Worm (Caenorhabditis elegans) whole organism, L4 larva: ENCODE results near the gene C50H2.7.
A peak's percentile ranks its signal among the peaks of the same experiment; 100 is the strongest.

Source experiments
- R02D3.7 ChIP-seq: fragments of 150-350 bp; sonication (generic microtip); optimal IDR thresholded peaks from 3 replicates; lab custom pipeline; 2014; ENCODE audit warnings: missing biosample characterization, missing genetic modification characterization
- Y75B8A.6 ChIP-seq: fragments of 200-800 bp; sonication (Bioruptor generic); IDR thresholded peaks from 2 replicates; pipeline ENCODE4 v1.3.6; 2022; ENCODE audit warnings: missing genetic modification reagents, missing genetic modification characterization, missing compliant biosample characterization
- aha-1 ChIP-seq: fragments of 150-350 bp; peaks from one replicate; lab custom pipeline; 2014; ENCODE audit warnings: missing biosample characterization, missing genetic modification characterization
- aly-2 ChIP-seq: sonication (generic microtip); optimal IDR thresholded peaks from 2 replicates; lab custom pipeline; 2018; ENCODE audit warnings: missing biosample characterization, missing genetic modification characterization
- ceh-44 ChIP-seq: fragments of 200-800 bp; sonication (Bioruptor generic); IDR thresholded peaks from 2 replicates; pipeline ENCODE4 v1.3.6; 2022; ENCODE audit warnings: missing genetic modification reagents, missing genetic modification characterization, missing compliant biosample characterization
- ces-1 ChIP-seq: fragments of 150-350 bp; sonication (generic microtip); optimal IDR thresholded peaks from 4 replicates; lab custom pipeline; 2014; ENCODE audit warnings: missing biosample characterization, missing genetic modification reagents, missing genetic modification characterization
- cey-2 ChIP-seq: sonication (generic microtip); optimal IDR thresholded peaks from 3 replicates; lab custom pipeline; 2017; ENCODE audit warnings: missing genetic modification characterization, mild to moderate bottlenecking, missing compliant biosample characterization, antibody characterized with exemption, borderline replicate concordance; ENCODE audit not compliant: insufficient read depth
- ctbp-1 ChIP-seq: fragments of 200-800 bp; sonication (Bioruptor generic); IDR thresholded peaks from 2 replicates; pipeline ENCODE4 v1.3.6; 2022; ENCODE audit warnings: missing genetic modification reagents, missing genetic modification characterization, missing compliant biosample characterization
- daf-8 ChIP-seq: fragments of 200-800 bp; sonication (Bioruptor generic); IDR thresholded peaks from 2 replicates; pipeline ENCODE4 v1.3.6; 2022; ENCODE audit warnings: missing genetic modification characterization, missing compliant biosample characterization
- dmd-6 ChIP-seq: fragments of 200-800 bp; sonication (Bioruptor generic); IDR thresholded peaks from 2 replicates; pipeline ENCODE4 v1.3.6; 2022; ENCODE audit warnings: missing genetic modification reagents, missing genetic modification characterization, missing compliant biosample characterization
- dpl-1 ChIP-seq: fragments of 150-350 bp; optimal IDR thresholded peaks from 2 replicates; lab custom pipeline; 2014; ENCODE audit warnings: missing biosample characterization, missing genetic modification reagents, missing genetic modification characterization
- duxl-1 ChIP-seq: sonication (generic microtip); optimal IDR thresholded peaks from 2 replicates; lab custom pipeline; 2016; ENCODE audit warnings: mild to moderate bottlenecking, missing genetic modification characterization, moderate library complexity, missing compliant biosample characterization; ENCODE audit not compliant: poor library complexity
- fkh-10 ChIP-seq: fragments of 150-350 bp; optimal IDR thresholded peaks from 2 replicates; lab custom pipeline; 2014; ENCODE audit warnings: missing biosample characterization, missing genetic modification reagents, missing genetic modification characterization
- fos-1 ChIP-seq: fragments of 150-350 bp; optimal IDR thresholded peaks from 2 replicates; lab custom pipeline; 2014; ENCODE audit warnings: missing biosample characterization, missing genetic modification characterization
- gei-8 ChIP-seq: fragments of 200-800 bp; sonication (Bioruptor generic); optimal IDR thresholded peaks from 2 replicates; lab custom pipeline; 2018; ENCODE audit warnings: mild to moderate bottlenecking, missing genetic modification characterization, missing compliant biosample characterization
- hif-1 ChIP-seq, 2 experiments: sonication (generic microtip); optimal IDR thresholded peaks; 2 replicates each; lab custom pipeline; 2016 to 2017; ENCODE audit warnings: missing compliant biosample characterization in 2 of 2, missing genetic modification characterization in 2 of 2, missing genetic modification reagents in 2 of 2, missing genotype in 2 of 2, mild to moderate bottlenecking in 1 of 2
- hlh-11 ChIP-seq: fragments of 200-800 bp; sonication (Bioruptor generic); optimal IDR thresholded peaks from 2 replicates; lab custom pipeline; 2018; ENCODE audit warnings: mild to moderate bottlenecking, missing genetic modification characterization, missing compliant biosample characterization
- hlh-30 ChIP-seq: sonication (generic microtip); optimal IDR thresholded peaks from 2 replicates; lab custom pipeline; 2017; ENCODE audit warnings: antibody characterized with exemption, mild to moderate bottlenecking, missing genetic modification characterization, missing compliant biosample characterization; ENCODE audit not compliant: insufficient read depth
- lin-39 ChIP-seq: fragments of 150-350 bp; optimal IDR thresholded peaks from 2 replicates; lab custom pipeline; 2014; ENCODE audit warnings: missing biosample characterization, missing genetic modification reagents, missing genetic modification characterization
- mdl-1 ChIP-seq, 2 experiments: fragments of 150-350 bp in 1 of 2; sonication (generic microtip) in 1 of 2; optimal IDR thresholded peaks; 2 replicates each; lab custom pipeline; 2014 to 2017; ENCODE audit warnings: missing biosample characterization in 2 of 2, missing genetic modification characterization in 2 of 2
- mep-1 ChIP-seq: fragments of 150-350 bp; sonication (generic microtip); optimal IDR thresholded peaks from 3 replicates; lab custom pipeline; 2014; ENCODE audit warnings: missing biosample characterization, missing genetic modification characterization
- nhr-28 ChIP-seq: fragments of 150-350 bp; optimal IDR thresholded peaks from 2 replicates; lab custom pipeline; 2014; ENCODE audit warnings: missing biosample characterization, missing genetic modification characterization
- nhr-77 ChIP-seq: fragments of 150-350 bp; optimal IDR thresholded peaks from 2 replicates; lab custom pipeline; 2014; ENCODE audit warnings: missing biosample characterization, missing genetic modification characterization
- pha-4 ChIP-seq, 2 experiments: fragments of 150-350 bp in 1 of 2; fragments of 200-800 bp in 1 of 2; sonication (Bioruptor generic) in 1 of 2; IDR thresholded peaks in 1 of 2; optimal IDR thresholded peaks in 1 of 2; 2 replicates each; pipeline versions ENCODE4 v1.3.6 to Lab custom; 2014 to 2022; ENCODE audit warnings: missing genetic modification characterization in 2 of 2, missing genetic modification reagents in 2 of 2, missing biosample characterization in 1 of 2, missing compliant biosample characterization in 1 of 2
- php-3 ChIP-seq: fragments of 200-800 bp; sonication (Bioruptor generic); IDR thresholded peaks from 2 replicates; pipeline ENCODE4 v1.3.6; 2022; ENCODE audit warnings: missing genetic modification reagents, missing genetic modification characterization, missing compliant biosample characterization
- pqm-1 ChIP-seq: sonication (generic microtip); optimal IDR thresholded peaks from 2 replicates; lab custom pipeline; 2017; ENCODE audit warnings: missing biosample characterization, missing genetic modification characterization
- snpc-1.2 ChIP-seq: fragments of 200-800 bp; sonication (Bioruptor generic); IDR thresholded peaks from 2 replicates; pipeline ENCODE4 v1.3.6; 2022; ENCODE audit warnings: missing genetic modification reagents, missing genetic modification characterization, missing compliant biosample characterization
- snpc-4 ChIP-seq: fragments of 150-350 bp; optimal IDR thresholded peaks from 2 replicates; lab custom pipeline; 2014; ENCODE audit warnings: missing biosample characterization, missing genetic modification characterization
- unc-62 ChIP-seq, 3 experiments: fragments of 150-350 bp in 1 of 3; sonication (generic microtip); optimal IDR thresholded peaks in 2 of 3; peaks in 1 of 3; 1 replicate in 1 of 3; 2 replicates in 2 of 3; lab custom pipeline; 2014 to 2017; ENCODE audit warnings: missing biosample characterization in 3 of 3, missing genetic modification characterization in 3 of 3, missing genetic modification reagents in 3 of 3, missing genotype in 1 of 3
- vab-7 ChIP-seq: fragments of 200-800 bp; sonication (Bioruptor generic); IDR thresholded peaks from 2 replicates; pipeline ENCODE4 v1.3.6; 2022; ENCODE audit warnings: missing genetic modification reagents, missing genetic modification characterization, missing compliant biosample characterization
- zag-1 ChIP-seq: fragments of 150-350 bp; optimal IDR thresholded peaks from 2 replicates; lab custom pipeline; 2014; ENCODE audit warnings: missing biosample characterization, missing genetic modification characterization

The C50H2.7 gene

DNA sequence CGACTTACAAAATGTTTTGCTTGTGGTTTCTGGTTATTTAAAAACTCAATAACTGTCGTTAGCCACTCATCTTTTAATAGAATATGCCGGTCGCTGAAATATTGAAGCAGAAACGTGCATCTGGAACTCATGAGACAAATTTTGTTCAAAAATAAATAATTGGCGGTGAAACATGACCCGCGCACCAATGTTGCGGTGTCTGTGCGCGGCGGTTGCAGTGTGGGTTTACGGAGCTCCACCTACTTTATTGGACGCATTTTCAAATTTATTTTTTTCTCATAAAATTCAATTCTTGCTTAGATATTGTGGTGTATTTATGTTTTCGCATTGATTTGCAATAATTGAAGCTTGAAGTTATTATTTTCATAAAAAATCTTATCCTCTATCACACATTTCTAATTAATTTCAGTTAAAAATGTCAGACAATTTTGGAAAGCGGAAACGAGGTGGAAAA is 8.1 kb downstream of the C50H2.7 start, which contains the start of the genes rmh-2 and suds-3:
rmh-2 (minus strand) TSS at position 164 of the 454 bp plus-strand sequence.
suds-3 (plus strand) TSS at position 404 of the 454 bp plus-strand sequence.
- peak; percentile 23 for TF ChIP-seq nhr-28
- TF ChIP-seq zag-1 (tag; lab: Kevin White, UChicago), result no peak
- peak; percentile 79 for TF ChIP-seq dpl-1 (GFP tag; lab: Kevin White, UChicago)
- no peak for TF ChIP-seq daf-8 (GFP tag; lab: Robert Waterston, UW)
- no peak for TF ChIP-seq dmd-6
- peak; percentile 27 for TF ChIP-seq hlh-30 (tag; lab: Kevin White, UChicago)
- TF ChIP-seq pqm-1 (tag; lab: Kevin White, UChicago), result no peak
- TF ChIP-seq pha-4 (GFP tag; IDR thresholded peaks at IDR 0.05; lab: Robert Waterston, UW), result 0 out of 2 replicates have a peak, but pooled peaks have one; percentile 32
- TF ChIP-seq pha-4 (tag; optimal IDR thresholded peaks at IDR 0.05; lab: Kevin White, UChicago), result no peak
- peak; percentile 85 for TF ChIP-seq R02D3.7 (tag; lab: Kevin White, UChicago)
- TF ChIP-seq mdl-1 (tag; optimal IDR thresholded peaks at IDR 0.05; lab: Kevin White, UChicago), result no peak
- TF ChIP-seq lin-39 (tag; lab: Kevin White, UChicago), result no peak
- peak; percentile 1 for TF ChIP-seq nhr-77 (tag; lab: Kevin White, UChicago)
- TF ChIP-seq Y75B8A.6 (GFP tag; lab: Robert Waterston, UW), result no peak

ce11 chrV:9937435-9937834 is 14.9 kb downstream of the C50H2.7 start, which contains the start of gene srj-33:
Gene srj-33 (minus strand): TSS chrV:9937535.
- no peak for TF ChIP-seq snpc-1.2
- no peak for TF ChIP-seq vab-7 (GFP tag; lab: Robert Waterston, UW)
- TF ChIP-seq cey-2 (tag; lab: Kevin White, UChicago), result no peak
- TF ChIP-seq gei-8 (GFP tag; lab: Kevin White, UChicago), result no peak
- no peak for TF ChIP-seq aha-1 (tag; lab: Kevin White, UChicago)
- TF ChIP-seq duxl-1 (tag; lab: Kevin White, UChicago), result no peak
- TF ChIP-seq snpc-4 (tag; lab: Kevin White, UChicago), result no peak
- TF ChIP-seq hif-1 (tag; optimal IDR thresholded peaks at IDR 0.05; lab: Kevin White, UChicago), result no peak
- no peak for TF ChIP-seq nhr-77 (tag; lab: Kevin White, UChicago)
- TF ChIP-seq fos-1 (tag; lab: Kevin White, UChicago), result no peak
- no peak for TF ChIP-seq ceh-44 (GFP tag; lab: Robert Waterston, UW)
- TF ChIP-seq fkh-10 (GFP tag; lab: Kevin White, UChicago), result no peak
- TF ChIP-seq aly-2 (tag; lab: Kevin White, UChicago), result no peak
- TF ChIP-seq, all 104 proteins: peak for 0

ce11 chrV:9943039-9943438 is 20.5 kb downstream of the C50H2.7 start, which contains the start of gene fipr-12:
Gene fipr-12 (plus strand): TSS chrV:9943339.
- TF ChIP-seq pha-4 (GFP tag; IDR thresholded peaks at IDR 0.05; lab: Robert Waterston, UW) (no peak), pha-4 (tag; optimal IDR thresholded peaks at IDR 0.05; lab: Kevin White, UChicago) (no peak), ces-1 (GFP tag; lab: Kevin White, UChicago) (no peak), hlh-11 (tag; lab: Kevin White, UChicago) (no peak), unc-62 (GFP tag; optimal IDR thresholded peaks at IDR 0.05 in 1 of 2; lab: Kevin White, UChicago) (peak in 1 of 2 experiments; percentile 70), unc-62 (tag; optimal IDR thresholded peaks at IDR 0.05; lab: Kevin White, UChicago) (no peak), ctbp-1 (GFP tag; lab: Robert Waterston, UW) (no peak)

- TF ChIP-seq unc-62 (GFP tag; optimal IDR thresholded peaks at IDR 0.05 in 1 of 2; lab: Kevin White, UChicago) (peak in 1 of 2 experiments; percentile 19), unc-62 (tag; optimal IDR thresholded peaks at IDR 0.05; lab: Kevin White, UChicago) (no peak), mep-1 (tag; lab: Kevin White, UChicago) (no peak)
- TF ChIP-seq, all 104 proteins: peak for 1
Observed at ce11 chrV:9944093-9944492, 21.5 kb downstream of the C50H2.7 start, which contains the start of gene sre-28. Gene sre-28 (plus strand): TSS chrV:9944393.

DNA sequence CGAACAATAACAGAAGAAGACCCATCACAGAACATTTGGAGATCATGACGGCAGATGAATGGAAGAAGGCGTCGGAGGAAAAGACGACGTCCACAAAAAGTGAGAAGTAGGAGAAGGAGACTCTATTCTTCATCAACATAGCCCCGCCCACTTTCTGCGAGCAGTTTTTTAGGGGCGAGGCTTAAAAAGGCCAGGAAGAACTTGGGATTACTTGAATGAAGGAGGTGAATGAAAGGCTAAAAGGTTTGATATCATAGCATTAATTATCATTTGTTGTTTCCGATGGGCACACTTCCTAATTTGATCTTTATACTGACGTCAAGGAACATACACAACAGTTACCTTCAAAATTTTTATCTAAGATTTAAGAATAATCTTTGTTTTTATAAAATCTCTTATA is 26.3 kb downstream of the C50H2.7 start, which contains the start of gene nlp-58:
nlp-58 (minus strand) TSS at position 101 of the 400 bp plus-strand sequence.
- TF ChIP-seq php-3 (GFP tag; lab: Robert Waterston, UW) (no peak), gei-8 (GFP tag; lab: Kevin White, UChicago) (no peak)
